Worm (Caenorhabditis elegans) whole organism, young adult: ENCODE measurements around the gene F37C12.14.

Experiments
- B0035.1 ChIP-seq: sonication (generic microtip); optimal IDR thresholded peaks from 2 replicates; lab custom pipeline; 2016; ENCODE audit warnings: missing genetic modification characterization, mild to moderate bottlenecking, missing compliant biosample characterization, missing genotype, missing genetic modification reagents
- B0336.3 ChIP-seq: fragments of 200-800 bp; sonication (Bioruptor generic); IDR thresholded peaks from 2 replicates; pipeline ENCODE4 v1.3.6; 2022; ENCODE audit warnings: missing genetic modification characterization, missing compliant biosample characterization
- F10E7.11 ChIP-seq: sonication (generic microtip); optimal IDR thresholded peaks from 2 replicates; lab custom pipeline; 2017; ENCODE audit warnings: mild to moderate bottlenecking, missing genetic modification characterization, moderate library complexity, missing compliant biosample characterization
- F33H1.4 ChIP-seq: fragments of 200-800 bp; sonication (Bioruptor generic); IDR thresholded peaks from 2 replicates; pipeline ENCODE4 v1.3.6; 2022; ENCODE audit warnings: missing genetic modification reagents, missing genetic modification characterization, missing compliant biosample characterization
- F39B2.1 ChIP-seq: fragments of 200-800 bp; sonication (Bioruptor generic); IDR thresholded peaks from 2 replicates; pipeline ENCODE4 v1.3.6; 2022; ENCODE audit warnings: missing genetic modification reagents, missing genetic modification characterization, missing compliant biosample characterization
- F49E8.2 ChIP-seq: sonication (generic microtip); optimal IDR thresholded peaks from 3 replicates; lab custom pipeline; 2017; ENCODE audit warnings: missing genetic modification characterization, mild to moderate bottlenecking, missing compliant biosample characterization, antibody characterized with exemption, moderate library complexity; ENCODE audit not compliant: insufficient read depth
- F57A8.1 ChIP-seq: fragments of 200-800 bp; sonication (Bioruptor generic); optimal IDR thresholded peaks from 2 replicates; lab custom pipeline; 2018; ENCODE audit warnings: mild to moderate bottlenecking, missing genetic modification characterization, moderate library complexity, missing compliant biosample characterization
- F57C9.4 ChIP-seq: sonication (generic microtip); optimal IDR thresholded peaks from 2 replicates; lab custom pipeline; 2017; ENCODE audit warnings: mild to moderate bottlenecking, missing genetic modification characterization, missing compliant biosample characterization
- T07F8.4 ChIP-seq: sonication (generic microtip); optimal IDR thresholded peaks from 2 replicates; lab custom pipeline; 2016; ENCODE audit warnings: mild to moderate bottlenecking, missing genetic modification characterization, moderate library complexity, missing compliant biosample characterization
- Y53F4B.3 ChIP-seq: fragments of 200-800 bp; sonication (Bioruptor generic); IDR thresholded peaks from 2 replicates; pipeline ENCODE4 v1.3.6; 2022; ENCODE audit warnings: missing genetic modification reagents, missing genetic modification characterization, missing compliant biosample characterization
- Y53G8AR.9 ChIP-seq: fragments of 200-800 bp; sonication (Bioruptor generic); conservative IDR thresholded peaks from 2 replicates; pipeline ENCODE4 v1.3.6; 2022; ENCODE audit warnings: missing genetic modification reagents, missing genetic modification characterization, missing compliant biosample characterization
- Y95B8A.8 ChIP-seq: fragments of 200-800 bp; sonication (Bioruptor generic); IDR thresholded peaks from 2 replicates; pipeline ENCODE4 v1.3.6; 2022; ENCODE audit warnings: missing genetic modification reagents, missing genetic modification characterization, missing compliant biosample characterization
- ama-1 ChIP-seq, 3 experiments: fragments of 150-350 bp in 1 of 3; sonication (generic microtip) in 2 of 3; optimal IDR thresholded peaks; 2 replicates each; lab custom pipeline; 2014 to 2018; ENCODE audit warnings: missing biosample characterization in 2 of 3, missing genetic modification characterization in 2 of 3, missing genetic modification reagents in 2 of 3
- aptf-3 ChIP-seq: fragments of 200-800 bp; sonication (Bioruptor generic); IDR thresholded peaks from 2 replicates; pipeline ENCODE4 v1.3.6; 2022; ENCODE audit warnings: missing genetic modification characterization, missing compliant biosample characterization
- athp-1 ChIP-seq: sonication (generic microtip); optimal IDR thresholded peaks from 2 replicates; lab custom pipeline; 2017; ENCODE audit warnings: mild to moderate bottlenecking, missing genetic modification characterization, missing compliant biosample characterization
- attf-6 ChIP-seq: fragments of 200-800 bp; sonication (Bioruptor generic); IDR thresholded peaks from 2 replicates; pipeline ENCODE4 v1.3.6; 2022; ENCODE audit warnings: missing genetic modification reagents, missing genetic modification characterization, missing compliant biosample characterization
- bed-1 ChIP-seq: fragments of 200-800 bp; sonication (Bioruptor generic); IDR thresholded peaks from 2 replicates; pipeline ENCODE4 v1.3.6; 2022; ENCODE audit warnings: missing genetic modification reagents, missing genetic modification characterization, missing compliant biosample characterization
- ccch-3 ChIP-seq: fragments of 200-800 bp; sonication (Bioruptor generic); optimal IDR thresholded peaks from 2 replicates; lab custom pipeline; 2018; ENCODE audit warnings: mild to moderate bottlenecking, missing genetic modification characterization, missing compliant biosample characterization
- cebp-1 ChIP-seq, 2 experiments: fragments of 200-800 bp in 1 of 2; sonication (Bioruptor generic) in 1 of 2; sonication (generic microtip) in 1 of 2; IDR thresholded peaks in 1 of 2; optimal IDR thresholded peaks in 1 of 2; 2 replicates each; pipeline versions ENCODE4 v1.3.6 to Lab custom; 2017 to 2022; ENCODE audit warnings: missing compliant biosample characterization in 2 of 2, missing genetic modification characterization in 2 of 2, mild to moderate bottlenecking in 1 of 2, missing genetic modification reagents in 1 of 2, moderate library complexity in 1 of 2
- ceh-100 ChIP-seq: fragments of 200-800 bp; sonication (Bioruptor generic); IDR thresholded peaks from 2 replicates; pipeline ENCODE4 v1.3.6; 2022; ENCODE audit warnings: missing genetic modification reagents, missing genetic modification characterization, missing compliant biosample characterization
- dox-1 ChIP-seq: fragments of 200-800 bp; sonication (Bioruptor generic); IDR thresholded peaks from 2 replicates; pipeline ENCODE4 v1.3.6; 2022; ENCODE audit warnings: missing genetic modification reagents, missing genetic modification characterization, missing compliant biosample characterization
- dpff-1 ChIP-seq: sonication (generic microtip); optimal IDR thresholded peaks from 2 replicates; lab custom pipeline; 2017; ENCODE audit warnings: mild to moderate bottlenecking, missing genetic modification characterization, missing compliant biosample characterization
- egl-18 ChIP-seq: fragments of 200-800 bp; sonication (Bioruptor generic); IDR thresholded peaks from 2 replicates; pipeline ENCODE4 v1.3.6; 2022; ENCODE audit warnings: missing genetic modification reagents, missing genetic modification characterization, missing compliant biosample characterization
- egl-44 ChIP-seq: fragments of 200-800 bp; sonication (Bioruptor generic); IDR thresholded peaks from 2 replicates; pipeline ENCODE4 v1.3.6; 2022; ENCODE audit warnings: missing genetic modification reagents, missing genetic modification characterization, missing compliant biosample characterization
- ekl-4 ChIP-seq: fragments of 200-800 bp; sonication (Bioruptor generic); IDR thresholded peaks from 2 replicates; pipeline ENCODE4 v1.3.6; 2022; ENCODE audit warnings: missing genetic modification reagents, missing genetic modification characterization, missing compliant biosample characterization
- him-1 ChIP-seq: sonication (generic microtip); optimal IDR thresholded peaks from 2 replicates; lab custom pipeline; 2016; ENCODE audit warnings: missing genotype, missing genetic modification reagents, missing genetic modification characterization, missing compliant biosample characterization
- hmg-1.2 ChIP-seq: fragments of 200-800 bp; sonication (Bioruptor generic); IDR thresholded peaks from 2 replicates; pipeline ENCODE4 v1.3.6; 2022; ENCODE audit warnings: missing genetic modification reagents, missing genetic modification characterization, missing compliant biosample characterization
- hrde-1 ChIP-seq: sonication (generic microtip); optimal IDR thresholded peaks from 2 replicates; lab custom pipeline; 2016; ENCODE audit warnings: missing genetic modification characterization, mild to moderate bottlenecking, missing compliant biosample characterization, moderate library complexity, missing genotype, missing genetic modification reagents, borderline replicate concordance
- hsf-1 ChIP-seq: fragments of 200-800 bp; sonication (Bioruptor generic); IDR thresholded peaks from 2 replicates; pipeline ENCODE4 v1.3.6; 2022; ENCODE audit warnings: missing genetic modification reagents, missing genetic modification characterization, missing compliant biosample characterization
- lin-54 ChIP-seq: fragments of 200-800 bp; sonication (Bioruptor generic); optimal IDR thresholded peaks from 2 replicates; lab custom pipeline; 2018; ENCODE audit warnings: mild to moderate bottlenecking, missing genetic modification characterization, missing compliant biosample characterization
- lsl-1 ChIP-seq: fragments of 200-800 bp; sonication (Bioruptor generic); optimal IDR thresholded peaks from 2 replicates; lab custom pipeline; 2018; ENCODE audit warnings: mild to moderate bottlenecking, missing genetic modification characterization, moderate library complexity, missing compliant biosample characterization
- madf-10 ChIP-seq: sonication (generic microtip); optimal IDR thresholded peaks from 2 replicates; lab custom pipeline; 2016; ENCODE audit warnings: mild to moderate bottlenecking, missing genetic modification characterization, missing compliant biosample characterization
- madf-6 ChIP-seq: fragments of 200-800 bp; sonication (Bioruptor generic); IDR thresholded peaks from 2 replicates; pipeline ENCODE4 v1.3.6; 2022; ENCODE audit warnings: missing genetic modification reagents, missing genetic modification characterization, missing compliant biosample characterization
- mxl-1 ChIP-seq: sonication (generic microtip); optimal IDR thresholded peaks from 2 replicates; lab custom pipeline; 2016; ENCODE audit warnings: missing genetic modification characterization, missing compliant biosample characterization
- nfyb-1 ChIP-seq: fragments of 200-800 bp; sonication (Bioruptor generic); IDR thresholded peaks from 2 replicates; pipeline ENCODE4 v1.3.6; 2022; ENCODE audit warnings: missing genetic modification reagents, missing genetic modification characterization, missing compliant biosample characterization
- nhr-27 ChIP-seq: fragments of 200-800 bp; sonication (Bioruptor generic); optimal IDR thresholded peaks from 2 replicates; lab custom pipeline; 2018; ENCODE audit warnings: mild to moderate bottlenecking, missing genetic modification characterization, moderate library complexity, missing compliant biosample characterization
- nhr-80 ChIP-seq: sonication (generic microtip); optimal IDR thresholded peaks from 2 replicates; lab custom pipeline; 2016; ENCODE audit warnings: missing genetic modification characterization, missing compliant biosample characterization
- nhr-90 ChIP-seq: sonication (generic microtip); optimal IDR thresholded peaks from 2 replicates; lab custom pipeline; 2016; ENCODE audit warnings: missing genotype, mild to moderate bottlenecking, missing genetic modification characterization, missing compliant biosample characterization
- pbrm-1 ChIP-seq: fragments of 200-800 bp; sonication (Bioruptor generic); IDR thresholded peaks from 2 replicates; pipeline ENCODE4 v1.3.6; 2022; ENCODE audit warnings: missing genetic modification reagents, missing genetic modification characterization, missing compliant biosample characterization
- rcor-1 ChIP-seq: fragments of 200-800 bp; sonication (Bioruptor generic); IDR thresholded peaks from 2 replicates; pipeline ENCODE4 v1.3.6; 2022; ENCODE audit warnings: missing genetic modification reagents, missing genetic modification characterization, missing compliant biosample characterization
- snpc-1.1 ChIP-seq: sonication (generic microtip); optimal IDR thresholded peaks from 2 replicates; lab custom pipeline; 2017; ENCODE audit warnings: missing genetic modification characterization, mild to moderate bottlenecking, missing compliant biosample characterization, antibody characterized with exemption, moderate library complexity, missing genotype, missing genetic modification reagents; ENCODE audit not compliant: insufficient read depth
- snpc-3.4 ChIP-seq: sonication (generic microtip); optimal IDR thresholded peaks from 2 replicates; lab custom pipeline; 2017; ENCODE audit warnings: missing genetic modification characterization, mild to moderate bottlenecking, missing compliant biosample characterization, antibody characterized with exemption, moderate library complexity, missing genotype, missing genetic modification reagents
- unc-130 ChIP-seq: sonication (generic microtip); optimal IDR thresholded peaks from 2 replicates; lab custom pipeline; 2016; ENCODE audit warnings: missing genetic modification reagents, missing genetic modification characterization, missing compliant biosample characterization
- ztf-18 ChIP-seq: sonication (generic microtip); optimal IDR thresholded peaks from 2 replicates; lab custom pipeline; 2016; ENCODE audit warnings: missing genotype, mild to moderate bottlenecking, missing genetic modification characterization, missing compliant biosample characterization
- ztf-28 ChIP-seq: fragments of 200-800 bp; sonication (Bioruptor generic); IDR thresholded peaks from 2 replicates; pipeline ENCODE4 v1.3.6; 2022; ENCODE audit warnings: missing genetic modification reagents, missing genetic modification characterization, missing compliant biosample characterization

F37C12.14 gene

ce11 chrIII:7181822-7182221 is 3.6 kb downstream of the F37C12.14 start, which contains the start of gene epg-4 (continued):
- TF ChIP-seq him-1 (tag; lab: Kevin White, UChicago) (no peak), ama-1 (optimal IDR thresholded peaks at IDR 0.05; lab: Kevin White, UChicago) (no peak), ama-1 (GFP tag; optimal IDR thresholded peaks at IDR 0.05; lab: Kevin White, UChicago) (peak; percentile 2 to 16), F10E7.11 (tag; lab: Kevin White, UChicago) (no peak), ztf-18 (tag; lab: Kevin White, UChicago) (peak; percentile 25)

ce11 chrIII:7180613-7181012 is 4.8 kb downstream of the F37C12.14 start, which contains the start of gene ndab-2:
Gene ndab-2, plus strand, starts transcription at chrIII:7180752.
- TF ChIP-seq egl-44 (GFP tag; lab: Robert Waterston, UW) (peak; percentile 41; the same call in 1 of the 2 replicates), pbrm-1 (GFP tag; lab: Robert Waterston, UW) (peak; percentile 42; the same call in 1 of the 2 replicates), rcor-1 (GFP tag; lab: Robert Waterston, UW) (peak; percentile 74), dox-1 (GFP tag; lab: Robert Waterston, UW) (0 out of 2 replicates have a peak, but pooled peaks have one; percentile 52), madf-10 (no peak), hrde-1 (tag; lab: Kevin White, UChicago) (peak; percentile 71), T07F8.4 (tag; lab: Kevin White, UChicago) (no peak), mxl-1 (no peak), B0035.1 (no peak), nhr-90 (tag; lab: Kevin White, UChicago) (no peak), B0336.3 (peak; percentile 88), Y95B8A.8 (GFP tag; lab: Robert Waterston, UW) (no peak), dpff-1 (tag; lab: Kevin White, UChicago) (peak; percentile 19), athp-1 (peak; percentile 38), F33H1.4 (GFP tag; lab: Robert Waterston, UW) (peak; percentile 59), bed-1 (GFP tag; lab: Robert Waterston, UW) (no peak), madf-6 (GFP tag; lab: Robert Waterston, UW) (peak; percentile 70), F39B2.1 (0 out of 2 replicates have a peak, but pooled peaks have one; percentile 65), cebp-1 (GFP tag; IDR thresholded peaks at IDR 0.05; lab: Robert Waterston, UW) (no peak), cebp-1 (tag; optimal IDR thresholded peaks at IDR 0.05; lab: Kevin White, UChicago) (peak; percentile 49), unc-130 (GFP tag; lab: Kevin White, UChicago) (no peak), ama-1 (optimal IDR thresholded peaks at IDR 0.05; lab: Kevin White, UChicago) (no peak), ama-1 (GFP tag; optimal IDR thresholded peaks at IDR 0.05; lab: Kevin White, UChicago) (peak in 1 of 2 experiments; percentile 73), ztf-28 (GFP tag; lab: Robert Waterston, UW) (no peak), egl-18 (no peak), ekl-4 (GFP tag; lab: Robert Waterston, UW) (peak; percentile 82), attf-6 (peak; percentile 79), aptf-3 (0 out of 2 replicates have a peak, but pooled peaks have one; percentile 51), snpc-3.4 (tag; lab: Kevin White, UChicago) (peak; percentile 57), Y53F4B.3 (GFP tag; lab: Robert Waterston, UW) (no peak), nhr-27 (no peak), F57A8.1 (GFP tag; lab: Kevin White, UChicago) (no peak), lin-54 (GFP tag; lab: Kevin White, UChicago) (peak; percentile 65), nhr-80 (no peak), ccch-3 (GFP tag; lab: Kevin White, UChicago) (no peak), lsl-1 (peak; percentile 33), nfyb-1 (GFP tag; lab: Robert Waterston, UW) (0 out of 2 replicates have a peak, but pooled peaks have one; percentile 43), F49E8.2 (tag; lab: Kevin White, UChicago) (peak; percentile 26), snpc-1.1 (tag; lab: Kevin White, UChicago) (no peak), Y53G8AR.9 (GFP tag; lab: Robert Waterston, UW) (peak; percentile 89), hmg-1.2 (GFP tag; lab: Robert Waterston, UW) (peak; percentile 30; the same call in 1 of the 2 replicates), ceh-100 (peak; percentile 59; the same call in 1 of the 2 replicates), hsf-1 (GFP tag; lab: Robert Waterston, UW) (peak; percentile 68; the same call in 1 of the 2 replicates), F57C9.4 (tag; lab: Kevin White, UChicago) (no peak)
